Worm (Caenorhabditis elegans): ENCODE results near the gene K02D10.4.

K02D10.4 gene

DNA sequence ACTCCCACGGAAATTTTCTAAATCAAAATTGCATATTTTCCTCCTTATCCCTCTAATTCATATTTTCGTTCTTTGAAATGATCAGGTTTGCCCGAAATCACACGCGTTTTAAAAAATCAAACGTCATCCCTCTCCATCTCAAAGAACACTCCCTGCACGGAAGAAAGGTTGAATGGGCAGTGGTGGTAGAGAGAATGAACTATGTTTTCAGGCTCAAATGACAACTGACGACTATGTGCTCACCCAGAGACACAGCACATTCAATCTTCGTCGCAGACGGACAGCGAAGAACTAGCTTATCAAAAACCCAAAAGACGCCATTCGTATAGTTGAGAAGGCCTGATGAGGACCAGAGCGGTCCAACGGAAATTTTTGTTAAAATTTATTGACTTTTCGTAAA, 40.0 kb downstream of the K02D10.4 start (continued):
- TF ChIP-seq mep-1 (tag; optimal IDR thresholded peaks at IDR 0.05) (peak; percentile 15), mdl-1 (tag; optimal IDR thresholded peaks at IDR 0.05) (no peak), mdt-29 (GFP tag; IDR thresholded peaks at IDR 0.05) (no peak), jun-1 (tag; optimal IDR thresholded peaks at IDR 0.05) (no peak), skn-1 (tag; optimal IDR thresholded peaks at IDR 0.05) (no peak), unc-130 (GFP tag; optimal IDR thresholded peaks at IDR 0.05) (no peak), pqm-1 (tag; optimal IDR thresholded peaks at IDR 0.05) (no peak), arid-1 (GFP tag; conservative IDR thresholded peaks at IDR 0.05) (no peak), gei-8 (GFP tag; optimal IDR thresholded peaks at IDR 0.05) (no peak), tag-97 (GFP tag; IDR thresholded peaks at IDR 0.05) (no peak), nhr-111 (GFP tag; optimal IDR thresholded peaks at IDR 0.05) (no peak), zip-11 (GFP tag; IDR thresholded peaks at IDR 0.05) (no peak), ceh-20 (GFP tag; IDR thresholded peaks at IDR 0.05) (0 out of 2 replicates have a peak, but pooled peaks have one; percentile 9)

DNA sequence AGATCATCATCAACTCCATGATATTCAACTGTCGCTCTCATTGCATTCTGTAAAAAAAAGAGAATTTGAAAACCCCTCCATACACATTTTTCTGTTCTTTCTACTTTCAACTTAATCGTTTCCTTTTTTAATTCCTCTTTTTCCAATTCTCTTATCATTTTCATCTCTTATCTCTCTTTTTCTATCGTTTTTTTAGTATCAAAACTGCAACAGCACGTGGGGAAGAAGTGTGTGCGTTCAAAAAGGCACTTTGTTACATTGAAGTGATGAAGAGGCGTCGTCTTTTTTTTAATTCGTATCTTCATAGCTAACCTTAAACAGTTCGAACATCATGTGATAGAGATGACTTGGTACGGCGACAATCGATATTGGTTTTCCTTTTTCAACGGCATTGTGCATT, 40.7 kb downstream of the K02D10.4 start:
- TF ChIP-seq dmd-8 (GFP tag; IDR thresholded peaks at IDR 0.05) (no peak), dmd-6 (GFP tag; IDR thresholded peaks at IDR 0.05) (peak; percentile 96), tag-97 (GFP tag; IDR thresholded peaks at IDR 0.05) (no peak), skn-1 (tag; optimal IDR thresholded peaks at IDR 0.05) (no peak), nhr-77 (tag; optimal IDR thresholded peaks at IDR 0.05) (peak; percentile 93), jun-1 (tag; optimal IDR thresholded peaks at IDR 0.05) (no peak), daf-12 (tag; optimal IDR thresholded peaks at IDR 0.05) (no peak), vab-7 (GFP tag; IDR thresholded peaks at IDR 0.05) (no peak), ceh-20 (GFP tag; IDR thresholded peaks at IDR 0.05) (peak; percentile 29; the same call in 1 of the 2 replicates), snpc-4 (tag; optimal IDR thresholded peaks at IDR 0.05) (no peak), lin-39 (tag; optimal IDR thresholded peaks at IDR 0.05) (no peak), F49E8.2 (tag; optimal IDR thresholded peaks at IDR 0.05; ENCODE audit: borderline replicate concordance) (no peak), Y5F2A.4 (GFP tag; optimal IDR thresholded peaks at IDR 0.05) (no peak), spr-3 (GFP tag; optimal IDR thresholded peaks at IDR 0.05) (no peak), F26F4.8 (GFP tag; conservative IDR thresholded peaks at IDR 0.05) (no peak), nhr-76 (tag; optimal IDR thresholded peaks at IDR 0.05) (no peak), Y48G9A.11 (GFP tag; IDR thresholded peaks at IDR 0.05) (no peak), mdl-1 (tag; optimal IDR thresholded peaks at IDR 0.05) (peak; percentile 69 to 97), ztf-7 (tag; optimal IDR thresholded peaks at IDR 0.05) (no peak), ces-1 (GFP tag; optimal IDR thresholded peaks at IDR 0.05) (no peak), hlh-11 (tag; optimal IDR thresholded peaks at IDR 0.05) (peak; percentile 91), rbr-2 (tag; optimal IDR thresholded peaks at IDR 0.05) (no peak), zip-2 (tag; optimal IDR thresholded peaks at IDR 0.05) (no peak), nhr-10 (tag; optimal IDR thresholded peaks at IDR 0.05) (peak; percentile 43), nhr-48 (tag; optimal IDR thresholded peaks at IDR 0.05) (peak; percentile 94), ama-1 (optimal IDR thresholded peaks at IDR 0.05) (peak; percentile 32), mxl-2 (GFP tag; conservative IDR thresholded peaks at IDR 0.05) (no peak), nhr-102 (tag; optimal IDR thresholded peaks at IDR 0.05) (peak; percentile 35), saeg-2 (GFP tag; IDR thresholded peaks at IDR 0.05) (no peak), zfp-3 (GFP tag; conservative IDR thresholded peaks at IDR 0.05) (no peak), sdz-12 (GFP tag; optimal IDR thresholded peaks at IDR 0.05) (no peak), lim-7 (GFP tag; IDR thresholded peaks at IDR 0.05) (no peak), snpc-1.2 (GFP tag; IDR thresholded peaks at IDR 0.05) (no peak), mxl-3 (GFP tag; optimal IDR thresholded peaks at IDR 0.05) (peak; percentile 97), lin-38 (GFP tag; IDR thresholded peaks at IDR 0.05) (no peak), R02D3.7 (tag; optimal IDR thresholded peaks at IDR 0.05) (no peak), ZK337.2 (GFP tag; IDR thresholded peaks at IDR 0.05) (no peak), egl-27 (tag; optimal IDR thresholded peaks at IDR 0.05) (no peak), nhr-28 (tag; optimal IDR thresholded peaks at IDR 0.05) (peak; percentile 95), tra-1 (GFP tag; IDR thresholded peaks at IDR 0.05) (peak; percentile 82), T20F7.1 (GFP tag; optimal IDR thresholded peaks at IDR 0.05) (peak; percentile 62), daf-16 (GFP tag; optimal IDR thresholded peaks at IDR 0.05) (no peak), daf-16 (tag; optimal IDR thresholded peaks at IDR 0.05) (peak; percentile 31)

Measured in whole organism, L4 larva.